Fruit fly (Drosophila melanogaster) whole organism: ENCODE data around the gene CG15696.

Experiments
- CG8478 ChIP-seq: fragments of >200 bp; optimal IDR thresholded peaks from 2 replicates; lab custom pipeline; 2018; ENCODE audit warnings: inconsistent platforms
- usp ChIP-seq: fragments of >200 bp; optimal IDR thresholded peaks from 2 replicates; lab custom pipeline; 2017; ENCODE audit warnings: missing biosample characterization, missing genetic modification characterization, mixed read lengths

- TF ChIP-seq usp (GFP tag; lab: Kevin White, UChicago) = no peak
- TF ChIP-seq CG8478 (lab: Kevin White, UChicago) = no peak
Measured at dm6 chr3R:20838787-20839186, 8.1 kb upstream of the CG15696 start.
